Worm (Caenorhabditis elegans) whole organism, L3 larva: ENCODE data around the gene mcu-1.

Experiments
- R02D3.7 ChIP-seq: fragments of 150-350 bp; optimal IDR thresholded peaks from 2 replicates; lab custom pipeline; 2014; ENCODE audit warnings: missing biosample characterization, missing genetic modification characterization
- ZK546.5 ChIP-seq: sonication (generic microtip); optimal IDR thresholded peaks from 2 replicates; lab custom pipeline; 2017; ENCODE audit warnings: missing biosample characterization, missing genetic modification characterization
- aly-2 ChIP-seq: fragments of 150-350 bp; optimal IDR thresholded peaks from 2 replicates; lab custom pipeline; 2014; ENCODE audit warnings: missing biosample characterization, missing genetic modification characterization
- ama-1 ChIP-seq: fragments of 150-350 bp; optimal IDR thresholded peaks from 2 replicates; lab custom pipeline; 2018
- ceh-16 ChIP-seq: sonication (generic microtip); optimal IDR thresholded peaks from 2 replicates; lab custom pipeline; 2017; ENCODE audit warnings: missing biosample characterization, missing genetic modification characterization
- ceh-28 ChIP-seq: fragments of 150-350 bp; optimal IDR thresholded peaks from 2 replicates; lab custom pipeline; 2014; ENCODE audit warnings: missing biosample characterization, missing genetic modification reagents, missing genetic modification characterization
- ceh-9 ChIP-seq: sonication (generic microtip); optimal IDR thresholded peaks from 2 replicates; lab custom pipeline; 2018; ENCODE audit warnings: missing biosample characterization, missing genetic modification characterization
- egl-5 ChIP-seq: fragments of 150-350 bp; optimal IDR thresholded peaks from 2 replicates; lab custom pipeline; 2017; ENCODE audit warnings: missing biosample characterization, missing genetic modification reagents, missing genetic modification characterization, inconsistent platforms
- elt-1 ChIP-seq: fragments of 150-350 bp; optimal IDR thresholded peaks from 2 replicates; lab custom pipeline; 2014; ENCODE audit warnings: missing biosample characterization, missing genetic modification characterization
- elt-2 ChIP-seq: sonication (generic microtip); optimal IDR thresholded peaks from 2 replicates; lab custom pipeline; 2016; ENCODE audit warnings: missing genetic modification reagents, mild to moderate bottlenecking, missing genetic modification characterization, missing compliant biosample characterization
- elt-3 ChIP-seq, 3 experiments: fragments of 150-350 bp in 1 of 3; sonication (generic microtip) in 2 of 3; optimal IDR thresholded peaks; 2 replicates in 2 of 3; 4 replicates in 1 of 3; lab custom pipeline; 2014 to 2017; ENCODE audit warnings: missing biosample characterization in 3 of 3, missing genetic modification characterization in 3 of 3
- fkh-10 ChIP-seq: sonication (generic microtip); optimal IDR thresholded peaks from 2 replicates; lab custom pipeline; 2017; ENCODE audit warnings: missing biosample characterization, missing genetic modification reagents, missing genetic modification characterization
- fkh-2 ChIP-seq: fragments of 150-350 bp; optimal IDR thresholded peaks from 2 replicates; lab custom pipeline; 2014; ENCODE audit warnings: missing biosample characterization, missing genetic modification reagents, missing genetic modification characterization
- fos-1 ChIP-seq: fragments of 150-350 bp; optimal IDR thresholded peaks from 2 replicates; lab custom pipeline; 2014; ENCODE audit warnings: missing biosample characterization, missing genetic modification characterization
- hmg-11 ChIP-seq: sonication (generic microtip); optimal IDR thresholded peaks from 2 replicates; lab custom pipeline; 2016; ENCODE audit warnings: missing genetic modification characterization, missing compliant biosample characterization
- jun-1 ChIP-seq: fragments of 150-350 bp; optimal IDR thresholded peaks from 2 replicates; lab custom pipeline; 2014; ENCODE audit warnings: missing biosample characterization, missing genetic modification reagents, missing genetic modification characterization
- lin-15B ChIP-seq: fragments of 150-350 bp; optimal IDR thresholded peaks from 2 replicates; lab custom pipeline; 2014; ENCODE audit warnings: missing biosample characterization, missing genetic modification characterization
- lin-39 ChIP-seq: fragments of 150-350 bp; optimal IDR thresholded peaks from 2 replicates; lab custom pipeline; 2018; ENCODE audit warnings: missing biosample characterization, missing genetic modification reagents, missing genetic modification characterization
- lsy-12 ChIP-seq: sonication (generic microtip); optimal IDR thresholded peaks from 2 replicates; lab custom pipeline; 2016; ENCODE audit warnings: mild to moderate bottlenecking, missing genetic modification characterization, missing compliant biosample characterization
- mml-1 ChIP-seq: fragments of 150-350 bp; sonication (generic microtip); optimal IDR thresholded peaks from 3 replicates; lab custom pipeline; 2014; ENCODE audit warnings: missing biosample characterization, missing genetic modification characterization
- nfya-1 ChIP-seq: sonication (generic microtip); optimal IDR thresholded peaks from 2 replicates; lab custom pipeline; 2017; ENCODE audit warnings: missing genetic modification characterization, mild to moderate bottlenecking, missing compliant biosample characterization, antibody characterized with exemption, moderate library complexity; ENCODE audit not compliant: insufficient read depth
- nhr-23 ChIP-seq: fragments of 150-350 bp; optimal IDR thresholded peaks from 2 replicates; lab custom pipeline; 2014; ENCODE audit warnings: missing biosample characterization, missing genetic modification reagents, missing genetic modification characterization
- nhr-237 ChIP-seq: fragments of 150-350 bp; optimal IDR thresholded peaks from 2 replicates; lab custom pipeline; 2014; ENCODE audit warnings: missing biosample characterization, missing genetic modification characterization
- nhr-25 ChIP-seq: sonication (generic microtip); optimal IDR thresholded peaks from 2 replicates; lab custom pipeline; 2017; ENCODE audit warnings: missing biosample characterization, missing genetic modification characterization
- nhr-43 ChIP-seq: sonication (generic microtip); optimal IDR thresholded peaks from 2 replicates; lab custom pipeline; 2016; ENCODE audit warnings: mild to moderate bottlenecking, missing genetic modification characterization, missing compliant biosample characterization; ENCODE audit not compliant: poor library complexity, severe bottlenecking
- nhr-67 ChIP-seq: fragments of 150-350 bp; optimal IDR thresholded peaks from 2 replicates; lab custom pipeline; 2014; ENCODE audit warnings: missing biosample characterization, missing genetic modification characterization
- nhr-76 ChIP-seq: fragments of 150-350 bp; sonication (generic microtip); optimal IDR thresholded peaks from 5 replicates; lab custom pipeline; 2014; ENCODE audit warnings: missing biosample characterization, missing genetic modification characterization
- nhr-77 ChIP-seq: fragments of 150-350 bp; optimal IDR thresholded peaks from 2 replicates; lab custom pipeline; 2014; ENCODE audit warnings: missing biosample characterization, missing genetic modification characterization
- skn-1 ChIP-seq: fragments of 150-350 bp; optimal IDR thresholded peaks from 2 replicates; lab custom pipeline; 2014; ENCODE audit warnings: missing biosample characterization, missing genetic modification characterization
- tbx-2 ChIP-seq: sonication (generic microtip); optimal IDR thresholded peaks from 2 replicates; lab custom pipeline; 2016; ENCODE audit warnings: mild to moderate bottlenecking, missing genetic modification characterization, missing compliant biosample characterization
- unc-39 ChIP-seq: sonication (generic microtip); optimal IDR thresholded peaks from 4 replicates; lab custom pipeline; 2017; ENCODE audit warnings: missing biosample characterization, missing genetic modification characterization
- unc-62 ChIP-seq: fragments of 150-350 bp; sonication (generic microtip); optimal IDR thresholded peaks from 4 replicates; lab custom pipeline; 2014; ENCODE audit warnings: missing biosample characterization, missing genetic modification reagents, missing genetic modification characterization
- ztf-4 ChIP-seq: fragments of 150-350 bp; optimal IDR thresholded peaks from 2 replicates; lab custom pipeline; 2014; ENCODE audit warnings: missing biosample characterization, missing genetic modification characterization

The mcu-1 gene

DNA sequence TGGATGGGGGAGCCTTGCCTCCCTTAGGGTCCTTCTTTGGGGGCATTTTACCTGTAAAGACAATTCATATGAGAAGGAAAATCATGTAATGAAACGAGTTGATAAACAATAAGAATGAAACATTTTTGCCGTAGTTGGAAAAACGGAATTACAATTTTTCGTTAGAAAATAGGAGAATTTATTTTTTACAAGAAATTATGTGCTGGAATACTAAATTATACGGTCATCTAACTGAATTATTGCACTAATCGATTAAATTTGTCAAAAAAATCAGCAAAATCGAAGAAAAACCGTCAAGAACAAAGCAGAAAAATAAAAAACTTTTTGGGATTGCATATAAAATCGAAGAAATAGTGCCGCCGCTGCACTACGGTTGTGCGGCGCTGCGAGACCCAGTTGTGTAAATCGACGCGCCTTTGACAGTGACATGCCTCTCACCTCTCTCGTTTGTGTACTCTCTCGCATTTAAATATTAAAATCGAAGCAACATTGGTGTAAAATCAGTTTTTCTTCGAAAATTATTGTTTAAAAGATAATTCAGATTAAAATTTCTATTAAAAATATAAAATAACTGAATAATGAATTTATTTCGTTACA is 8.6 kb upstream of the mcu-1 start, which contains the start of gene rps-25 (continued):
- TF ChIP-seq elt-2 (tag; lab: Kevin White, UChicago) = peak; percentile 19
- no peak for TF ChIP-seq ceh-16
- peak; percentile 72 for TF ChIP-seq egl-5 (tag; lab: Kevin White, UChicago)
- TF ChIP-seq ama-1 (lab: Kevin White, UChicago) = peak; percentile 16
- no peak for TF ChIP-seq nhr-67

DNA sequence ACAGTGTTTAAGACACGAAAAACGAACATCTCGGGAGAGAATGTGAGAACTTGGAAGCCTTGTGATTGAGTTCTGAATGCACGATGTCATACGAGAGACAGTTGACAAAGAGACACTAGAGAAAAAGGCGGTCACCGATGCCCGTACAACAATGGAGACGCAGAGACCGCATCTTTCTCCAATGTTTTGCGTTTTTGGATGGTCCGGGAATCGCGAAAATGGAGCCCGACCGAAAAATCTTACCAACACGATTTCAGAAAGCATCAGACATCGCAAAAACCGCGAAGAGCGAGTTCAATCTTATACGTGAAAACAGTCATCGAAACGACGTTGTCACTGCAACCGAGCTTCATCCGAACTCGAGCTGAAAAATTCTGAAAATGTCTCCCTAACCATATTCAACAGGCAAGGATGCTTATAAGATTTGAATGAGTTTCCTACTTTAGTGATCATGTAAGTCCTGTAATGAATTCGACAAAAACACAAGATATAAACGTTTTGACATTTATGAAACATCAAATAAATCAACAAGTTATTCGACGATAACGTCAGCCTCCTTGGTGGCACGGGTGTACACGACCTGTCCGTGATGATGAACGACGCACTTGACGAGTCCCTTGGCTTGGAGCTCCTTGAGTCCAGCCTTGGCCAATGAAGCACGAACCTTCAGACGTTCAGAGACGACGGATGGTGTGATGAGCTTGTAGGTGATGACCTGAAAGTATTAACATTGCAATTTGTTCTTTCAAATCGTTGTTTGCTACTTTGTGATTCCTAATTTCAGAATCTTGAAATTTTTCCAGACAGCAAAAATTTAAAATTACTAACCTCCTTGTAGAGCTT is 7.8 kb upstream of the mcu-1 start, which contains the start of gene inx-7:
Gene inx-7, minus strand, starts transcription at position 37 of the 843 bp plus-strand sequence.
- TF ChIP-seq nhr-76 (tag; lab: Kevin White, UChicago) (no peak), ceh-16 (no peak), ama-1 (lab: Kevin White, UChicago) (peak; percentile 53), jun-1 (tag; lab: Kevin White, UChicago) (no peak), nhr-23 (tag; lab: Kevin White, UChicago) (no peak), ceh-9 (tag; lab: Kevin White, UChicago) (no peak), hmg-11 (peak; percentile 4), nhr-77 (tag; lab: Kevin White, UChicago) (no peak), nhr-43 (peak; percentile 32), R02D3.7 (tag; lab: Kevin White, UChicago) (peak; percentile 27), elt-3 (tag; optimal IDR thresholded peaks at IDR 0.05; lab: Kevin White, UChicago) (no peak), ztf-4 (tag; lab: Kevin White, UChicago) (no peak), lin-15B (tag; lab: Kevin White, UChicago) (no peak), lsy-12 (tag; lab: Kevin White, UChicago) (no peak), lin-39 (tag; lab: Kevin White, UChicago) (peak; percentile 6), mml-1 (tag; lab: Kevin White, UChicago) (no peak), elt-1 (tag; lab: Kevin White, UChicago) (no peak), nhr-237 (tag; lab: Kevin White, UChicago) (no peak), nhr-25 (peak; percentile 3), fkh-2 (tag; lab: Kevin White, UChicago) (no peak), unc-39 (tag; lab: Kevin White, UChicago) (no peak), aly-2 (tag; lab: Kevin White, UChicago) (no peak), nhr-67 (no peak), nfya-1 (no peak), elt-2 (tag; lab: Kevin White, UChicago) (no peak), tbx-2 (tag; lab: Kevin White, UChicago) (no peak), skn-1 (tag; lab: Kevin White, UChicago) (no peak)

DNA sequence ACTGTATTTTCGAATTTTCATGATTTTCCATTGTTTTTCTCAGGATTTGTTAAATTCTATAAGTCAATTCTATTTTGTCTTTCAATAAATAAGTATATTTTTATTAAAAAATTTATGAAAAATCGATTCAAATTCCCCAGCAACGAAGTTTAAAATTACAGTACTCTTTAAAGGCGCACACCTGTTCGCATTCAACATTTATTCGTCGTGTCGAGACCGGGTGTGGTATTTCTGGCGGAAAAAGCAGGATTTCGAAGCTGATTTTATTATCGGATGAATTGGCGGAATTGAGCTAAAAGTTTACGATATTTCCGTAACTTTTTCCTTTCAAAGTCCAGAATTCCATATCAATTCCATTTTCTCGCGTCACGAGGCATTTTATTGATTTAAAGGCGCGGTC is 6.4 kb upstream of the mcu-1 start:
- TF ChIP-seq nhr-237 (tag; lab: Kevin White, UChicago) = no peak
- no peak for TF ChIP-seq unc-62 (GFP tag; lab: Kevin White, UChicago)
- TF ChIP-seq ZK546.5 (tag; lab: Kevin White, UChicago) = no peak
- TF ChIP-seq fkh-10 = no peak
- no peak for TF ChIP-seq fos-1 (tag; lab: Kevin White, UChicago)

DNA sequence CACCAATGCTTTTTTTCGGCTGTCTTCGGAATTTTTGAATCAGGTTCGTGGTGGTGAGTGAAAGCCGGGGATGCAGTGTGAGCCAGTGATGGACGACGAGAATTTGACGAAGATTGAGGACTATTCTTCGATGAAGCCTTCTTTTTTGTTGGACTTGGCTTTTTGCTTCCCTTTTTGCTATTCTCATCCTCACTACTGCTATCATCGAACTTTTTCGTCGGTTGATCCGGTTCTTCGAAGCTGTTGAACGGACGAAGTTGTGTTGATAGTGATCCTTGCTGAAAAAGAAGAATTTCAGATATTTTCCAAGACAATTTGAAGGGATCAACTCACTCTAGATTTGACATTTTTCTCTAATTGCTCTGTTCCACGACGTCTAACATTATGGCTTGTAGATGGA is 5.1 kb upstream of the mcu-1 start:
- TF ChIP-seq fos-1 (tag; lab: Kevin White, UChicago) (no peak), ceh-28 (tag; lab: Kevin White, UChicago) (no peak), lin-39 (tag; lab: Kevin White, UChicago) (peak; percentile 3)
- TF ChIP-seq, all 47 proteins: peak for 1
